Fruit fly (Drosophila melanogaster) whole organism, embryonic: Measurements from ENCODE around the gene Tao.

Experiments
- ATbp ChIP-seq: fragments of 200-800 bp; sonication (Bioruptor generic); optimal IDR thresholded peaks from 2 replicates; lab custom pipeline; 2017; ENCODE audit warnings: missing biosample characterization, mild to moderate bottlenecking, missing genetic modification characterization, missing genetic modification reagents
- CG13894 ChIP-seq: fragments of 200-800 bp; sonication (Bioruptor generic); optimal IDR thresholded peaks from 3 replicates; lab custom pipeline; 2018; ENCODE audit warnings: missing biosample characterization, mild to moderate bottlenecking, missing genetic modification characterization, moderate library complexity
- CG14014 ChIP-seq: fragments of 200-800 bp; sonication (Bioruptor generic); IDR thresholded peaks from 2 replicates; pipeline ENCODE4 v1.3.6; 2022; ENCODE audit warnings: missing biosample characterization, missing genetic modification characterization
- CG15011 ChIP-seq: fragments of 200-800 bp; sonication (Bioruptor generic); optimal IDR thresholded peaks from 3 replicates; lab custom pipeline; 2018; ENCODE audit warnings: missing biosample characterization, mild to moderate bottlenecking, missing genetic modification characterization
- CG1529 ChIP-seq: fragments of 200-800 bp; sonication (Bioruptor generic); optimal IDR thresholded peaks from 3 replicates; lab custom pipeline; 2018; ENCODE audit warnings: missing biosample characterization, missing genetic modification characterization
- CG15514 ChIP-seq: fragments of 200-800 bp; sonication (Bioruptor generic); optimal IDR thresholded peaks from 3 replicates; lab custom pipeline; 2017; ENCODE audit warnings: missing biosample characterization, missing genetic modification characterization, mild to moderate bottlenecking, moderate library complexity, missing genetic modification reagents
- CG1603 ChIP-seq: fragments of 200-800 bp; sonication (Bioruptor generic); optimal IDR thresholded peaks from 2 replicates; lab custom pipeline; 2019; ENCODE audit warnings: missing biosample characterization, mild to moderate bottlenecking, missing genetic modification characterization, moderate library complexity
- CG16779 ChIP-seq: fragments of 200-800 bp; sonication (Bioruptor generic); IDR thresholded peaks from 2 replicates; pipeline ENCODE4 v1.3.6; 2022; ENCODE audit warnings: missing biosample characterization, missing genetic modification characterization
- CG16813 ChIP-seq: fragments of 200-800 bp; sonication (Bioruptor generic); IDR thresholded peaks from 3 replicates; pipeline ENCODE4 v1.3.6; 2022; ENCODE audit warnings: missing biosample characterization, missing genetic modification characterization; ENCODE audit not compliant: partially characterized antibody
- CG16815 ChIP-seq: fragments of 200-800 bp; sonication (Bioruptor generic); optimal IDR thresholded peaks from 3 replicates; lab custom pipeline; 2017; ENCODE audit warnings: missing biosample characterization, mild to moderate bottlenecking, missing genetic modification characterization
- CG17186 ChIP-seq: fragments of 200-800 bp; sonication (Bioruptor generic); optimal IDR thresholded peaks from 3 replicates; lab custom pipeline; 2017; ENCODE audit warnings: missing biosample characterization, missing genetic modification reagents, missing genetic modification characterization
- CG17359 ChIP-seq: fragments of 200-800 bp; sonication (Bioruptor generic); optimal IDR thresholded peaks from 3 replicates; lab custom pipeline; 2018; ENCODE audit warnings: missing biosample characterization, mild to moderate bottlenecking, missing genetic modification characterization, moderate library complexity
- CG18599 ChIP-seq: fragments of 200-800 bp; sonication (Bioruptor generic); optimal IDR thresholded peaks from 3 replicates; lab custom pipeline; 2017; ENCODE audit warnings: missing biosample characterization, missing genetic modification characterization, mild to moderate bottlenecking, moderate library complexity, missing genetic modification reagents
- CG3847 ChIP-seq: fragments of 200-800 bp; sonication (Bioruptor generic); IDR thresholded peaks from 2 replicates; pipeline ENCODE4 v1.3.6; 2022; ENCODE audit warnings: missing biosample characterization, missing genetic modification characterization
- CG4854 ChIP-seq: fragments of 200-800 bp; sonication (Bioruptor generic); optimal IDR thresholded peaks from 2 replicates; lab custom pipeline; 2016; ENCODE audit warnings: missing biosample characterization, missing genetic modification characterization, inconsistent platforms
- CG7786 ChIP-seq: fragments of 200-800 bp; sonication (Bioruptor generic); optimal IDR thresholded peaks from 2 replicates; lab custom pipeline; 2016; ENCODE audit warnings: missing biosample characterization, missing genetic modification characterization
- CG7987 ChIP-seq: fragments of 200-800 bp; sonication (Bioruptor generic); optimal IDR thresholded peaks from 2 replicates; lab custom pipeline; 2018; ENCODE audit warnings: missing biosample characterization, mild to moderate bottlenecking, missing genetic modification characterization, moderate library complexity
- CG8281 ChIP-seq: fragments of 200-800 bp; sonication (Bioruptor generic); optimal IDR thresholded peaks from 2 replicates; lab custom pipeline; 2018; ENCODE audit warnings: missing biosample characterization, mild to moderate bottlenecking, missing genetic modification characterization, moderate library complexity
- CG8290 ChIP-seq, 3 experiments: fragments of 200-800 bp; sonication (Bioruptor generic); optimal IDR thresholded peaks; 2 replicates each; lab custom pipeline; 2016 to 2019; ENCODE audit warnings: missing biosample characterization in 3 of 3, missing genetic modification characterization in 3 of 3, mild to moderate bottlenecking in 2 of 3, moderate library complexity in 1 of 3
- CTCF ChIP-seq: fragments of 200-800 bp; sonication (Bioruptor generic); optimal IDR thresholded peaks from 2 replicates; lab custom pipeline; 2017; ENCODE audit warnings: missing biosample characterization, mild to moderate bottlenecking, missing genetic modification characterization, moderate library complexity
- Doc2 ChIP-seq: fragments of 200-800 bp; sonication (Bioruptor generic); IDR thresholded peaks from 2 replicates; pipeline ENCODE4 v1.3.6; 2022; ENCODE audit warnings: missing biosample characterization, missing genetic modification characterization
- Drgx ChIP-seq: fragments of 200-800 bp; sonication (Bioruptor generic); IDR thresholded peaks from 2 replicates; pipeline ENCODE4 v1.3.6; 2022; ENCODE audit warnings: missing biosample characterization, missing genetic modification characterization
- E2f2 ChIP-seq: fragments of 200-800 bp; sonication (Bioruptor generic); IDR thresholded peaks from 2 replicates; pipeline ENCODE4 v1.3.6; 2022; ENCODE audit warnings: missing biosample characterization, missing genetic modification characterization
- Elba2 ChIP-seq: fragments of 200-800 bp; sonication (Bioruptor generic); optimal IDR thresholded peaks from 3 replicates; lab custom pipeline; 2016; ENCODE audit warnings: missing biosample characterization, missing genetic modification characterization
- Hmr ChIP-seq: fragments of 200-800 bp; sonication (Bioruptor generic); optimal IDR thresholded peaks from 3 replicates; lab custom pipeline; 2017; ENCODE audit warnings: mild to moderate bottlenecking, missing biosample characterization, missing genetic modification reagents, missing genetic modification characterization
- Hmx ChIP-seq: fragments of 200-800 bp; sonication (Bioruptor generic); optimal IDR thresholded peaks from 2 replicates; lab custom pipeline; 2016; ENCODE audit warnings: missing biosample characterization, missing genetic modification characterization
- NC2β ChIP-seq: fragments of 200-800 bp; sonication (Bioruptor generic); optimal IDR thresholded peaks from 2 replicates; lab custom pipeline; 2016; ENCODE audit warnings: missing biosample characterization, missing genetic modification characterization
- Pdp1 ChIP-seq, 2 experiments: fragments of 200-800 bp; sonication (Bioruptor generic); optimal IDR thresholded peaks; 3 replicates each; lab custom pipeline; 2016; ENCODE audit warnings: missing biosample characterization in 2 of 2, missing genetic modification characterization in 2 of 2, mild to moderate bottlenecking in 1 of 2, moderate library complexity in 1 of 2
- Ptx1 ChIP-seq: fragments of 200-800 bp; sonication (Bioruptor generic); IDR thresholded peaks from 2 replicates; pipeline ENCODE4 v1.3.6; 2022; ENCODE audit warnings: missing biosample characterization, missing genetic modification characterization
- Ravus ChIP-seq: fragments of 200-800 bp; sonication (Bioruptor generic); IDR thresholded peaks from 2 replicates; pipeline ENCODE4 v1.3.6; 2022; ENCODE audit warnings: missing biosample characterization, missing genetic modification characterization
- Xbp1 ChIP-seq: fragments of 200-800 bp; sonication (Bioruptor generic); optimal IDR thresholded peaks from 3 replicates; lab custom pipeline; 2016; ENCODE audit warnings: missing biosample characterization, mild to moderate bottlenecking, missing genetic modification characterization
- Xrp1 ChIP-seq: fragments of 200-800 bp; sonication (Bioruptor generic); IDR thresholded peaks from 2 replicates; pipeline ENCODE4 v1.3.6; 2022; ENCODE audit warnings: missing biosample characterization, missing genetic modification characterization
- ase ChIP-seq: fragments of 200-800 bp; sonication (Bioruptor generic); IDR thresholded peaks from 3 replicates; pipeline ENCODE4 v1.3.6; 2022; ENCODE audit warnings: missing biosample characterization, missing genetic modification characterization
- bab2 ChIP-seq: fragments of 200-800 bp; sonication (Bioruptor generic); optimal IDR thresholded peaks from 2 replicates; lab custom pipeline; 2016; ENCODE audit warnings: missing biosample characterization, missing genetic modification characterization
- bigmax ChIP-seq: fragments of 200-800 bp; sonication (Bioruptor generic); optimal IDR thresholded peaks from 2 replicates; lab custom pipeline; 2018; ENCODE audit warnings: missing biosample characterization, mild to moderate bottlenecking, missing genetic modification characterization
- ci ChIP-seq: fragments of 200-800 bp; sonication (Bioruptor generic); IDR thresholded peaks from 3 replicates; pipeline ENCODE4 v1.3.6; 2022; ENCODE audit warnings: missing biosample characterization, missing genetic modification characterization
- corto ChIP-seq: fragments of 200-800 bp; sonication (Bioruptor generic); optimal IDR thresholded peaks from 2 replicates; lab custom pipeline; 2016; ENCODE audit warnings: missing biosample characterization, mild to moderate bottlenecking, missing genetic modification characterization, moderate library complexity
- disco-r ChIP-seq: fragments of 200-800 bp; sonication (Bioruptor generic); optimal IDR thresholded peaks from 2 replicates; lab custom pipeline; 2016; ENCODE audit warnings: missing biosample characterization, missing genetic modification characterization
- dm ChIP-seq: fragments of 200-800 bp; sonication (Bioruptor generic); optimal IDR thresholded peaks from 3 replicates; lab custom pipeline; 2016; ENCODE audit warnings: missing biosample characterization, missing genetic modification characterization
- fd64A ChIP-seq: fragments of 200-800 bp; sonication (Bioruptor generic); optimal IDR thresholded peaks from 3 replicates; lab custom pipeline; 2018; ENCODE audit warnings: missing biosample characterization, mild to moderate bottlenecking, missing genetic modification characterization
- ind ChIP-seq: fragments of 200-800 bp; sonication (Bioruptor generic); optimal IDR thresholded peaks from 3 replicates; lab custom pipeline; 2016; ENCODE audit warnings: missing biosample characterization, missing genetic modification characterization
- onecut ChIP-seq: fragments of 200-800 bp; sonication (Bioruptor generic); IDR thresholded peaks from 2 replicates; pipeline ENCODE4 v1.3.6; 2022; ENCODE audit warnings: missing biosample characterization, missing genetic modification characterization
- schlank ChIP-seq: fragments of 200-800 bp; sonication (Bioruptor generic); optimal IDR thresholded peaks from 2 replicates; lab custom pipeline; 2018; ENCODE audit warnings: missing biosample characterization, mild to moderate bottlenecking, missing genetic modification characterization
- sisA ChIP-seq: fragments of 200-800 bp; sonication (Bioruptor generic); IDR thresholded peaks from 2 replicates; pipeline ENCODE4 v1.3.6; 2022; ENCODE audit warnings: missing biosample characterization, missing genetic modification characterization
- slp2 ChIP-seq: fragments of 200-800 bp; sonication (Bioruptor generic); optimal IDR thresholded peaks from 2 replicates; lab custom pipeline; 2016; ENCODE audit warnings: missing biosample characterization, missing genetic modification characterization
- stc ChIP-seq: fragments of 200-800 bp; sonication (Bioruptor generic); IDR thresholded peaks from 2 replicates; pipeline ENCODE4 v1.3.6; 2022; ENCODE audit warnings: missing biosample characterization, missing genetic modification characterization
- tap ChIP-seq: fragments of 200-800 bp; optimal IDR thresholded peaks from 3 replicates; lab custom pipeline; 2019; ENCODE audit warnings: missing biosample characterization, mild to moderate bottlenecking, missing genetic modification characterization, moderate library complexity
- unpg ChIP-seq: fragments of 200-800 bp; sonication (Bioruptor generic); optimal IDR thresholded peaks from 3 replicates; lab custom pipeline; 2018; ENCODE audit warnings: missing biosample characterization, mild to moderate bottlenecking, missing genetic modification characterization, moderate library complexity
- wdn ChIP-seq: fragments of 200-800 bp; sonication (Bioruptor generic); IDR thresholded peaks from 2 replicates; pipeline ENCODE4 v1.3.6; 2022; ENCODE audit warnings: missing biosample characterization, missing genetic modification characterization
- wek ChIP-seq: fragments of 200-800 bp; sonication (Bioruptor generic); optimal IDR thresholded peaks from 3 replicates; lab custom pipeline; 2018; ENCODE audit warnings: missing biosample characterization, mild to moderate bottlenecking, missing genetic modification characterization, moderate library complexity
- z ChIP-seq: fragments of 200-800 bp; sonication (Bioruptor generic); IDR thresholded peaks from 3 replicates; pipeline ENCODE4 v1.3.6; 2022; ENCODE audit warnings: missing biosample characterization, missing genetic modification characterization

The Tao gene

dm6 chrX:19565714-19566316, 13.8 kb downstream of the Tao start, which contains the start of the genes Grip84 and car (continued):
- TF ChIP-seq Ravus (GFP tag; lab: Robert Waterston, UW) = no peak
- TF ChIP-seq CG16813 (GFP tag; lab: Robert Waterston, UW) = no peak
- no peak for TF ChIP-seq NC2β (GFP tag; lab: Kevin White, UChicago)
- no peak for TF ChIP-seq Doc2 (GFP tag; lab: Robert Waterston, UW)
- no peak for TF ChIP-seq schlank (tag; lab: Kevin White, UChicago)
- TF ChIP-seq CG16779 (GFP tag; lab: Robert Waterston, UW) = no peak
- peak; percentile 82 for TF ChIP-seq Ptx1 (GFP tag; lab: Robert Waterston, UW)
- TF ChIP-seq fd64A (GFP tag; lab: Kevin White, UChicago) = no peak
- TF ChIP-seq CG8290 (GFP tag; optimal IDR thresholded peaks at IDR 0.05; lab: Kevin White, UChicago) = no peak
- TF ChIP-seq CG8290 (tag; optimal IDR thresholded peaks at IDR 0.05; lab: Kevin White, UChicago) = no peak
- no peak for TF ChIP-seq bigmax (GFP tag; lab: Kevin White, UChicago)
- no peak for TF ChIP-seq CG1529 (GFP tag; lab: Kevin White, UChicago)
- peak in 1 of 2 experiments; percentile 63 for TF ChIP-seq Pdp1 (GFP tag; optimal IDR thresholded peaks at IDR 0.05; lab: Kevin White, UChicago)
- peak; percentile 78 for TF ChIP-seq CG16815 (GFP tag; lab: Kevin White, UChicago)
- TF ChIP-seq CG17186 (GFP tag; lab: Kevin White, UChicago) = peak; percentile 55
- TF ChIP-seq slp2 = no peak
- TF ChIP-seq ind (GFP tag; lab: Kevin White, UChicago) = peak; percentile 61
- TF ChIP-seq E2f2 = no peak; the same call in 1 of the 2 replicates
- no peak for TF ChIP-seq CG7786
- TF ChIP-seq CG18599 (GFP tag; lab: Kevin White, UChicago) = no peak
- peak; percentile 74 for TF ChIP-seq CG3847
- no peak for TF ChIP-seq z (GFP tag; lab: Robert Waterston, UW)
- no peak for TF ChIP-seq CG4854 (GFP tag; lab: Kevin White, UChicago)
- TF ChIP-seq Xrp1 (GFP tag; lab: Robert Waterston, UW) = peak; percentile 66
- no peak for TF ChIP-seq ATbp (GFP tag; lab: Kevin White, UChicago)
- TF ChIP-seq onecut (GFP tag; lab: Robert Waterston, UW) = no peak
- TF ChIP-seq CG15514 (GFP tag; lab: Kevin White, UChicago) = no peak
- TF ChIP-seq CG1603 (tag; lab: Kevin White, UChicago) = no peak
- peak; percentile 60 for TF ChIP-seq CG14014
- TF ChIP-seq tap = no peak
- TF ChIP-seq CG8281 (tag; lab: Kevin White, UChicago) = no peak
- TF ChIP-seq CG17359 (tag; lab: Kevin White, UChicago) = no peak
- TF ChIP-seq Hmr (GFP tag; lab: Kevin White, UChicago) = no peak
- peak; percentile 72 for TF ChIP-seq Xbp1
- TF ChIP-seq stc (GFP tag; lab: Robert Waterston, UW) = no peak
- peak; percentile 71 for TF ChIP-seq unpg (GFP tag; lab: Kevin White, UChicago)
- peak; percentile 67; the same call in 1 of the 2 replicates for TF ChIP-seq sisA (GFP tag; lab: Robert Waterston, UW)
- no peak for TF ChIP-seq Drgx (GFP tag; lab: Robert Waterston, UW)
- TF ChIP-seq Hmx (GFP tag; lab: Kevin White, UChicago) = peak; percentile 22
- 0 out of 3 replicates have a peak, but pooled peaks have one; percentile 5 for TF ChIP-seq ci
- peak; percentile 21 for TF ChIP-seq CTCF (GFP tag; lab: Kevin White, UChicago)
- peak; percentile 38 for TF ChIP-seq bab2 (GFP tag; lab: Kevin White, UChicago)
- TF ChIP-seq CG15011 (GFP tag; lab: Kevin White, UChicago) = no peak
- TF ChIP-seq dm (GFP tag; lab: Kevin White, UChicago) = peak; percentile 48
- TF ChIP-seq disco-r = no peak
- peak; percentile 48; the same call in 1 of the 2 replicates for TF ChIP-seq wdn (GFP tag; lab: Robert Waterston, UW)
- TF ChIP-seq corto = no peak
- TF ChIP-seq wek (GFP tag; lab: Kevin White, UChicago) = no peak
- peak; percentile 41 for TF ChIP-seq Elba2 (GFP tag; lab: Kevin White, UChicago)
- TF ChIP-seq CG7987 (GFP tag; lab: Kevin White, UChicago) = no peak
- TF ChIP-seq ase = no peak
- TF ChIP-seq CG13894 = no peak
